Fruit fly (Drosophila melanogaster) whole organism, prepupa: ENCODE data around the gene CG17786.
A peak's percentile ranks its signal among the peaks of the same experiment; 100 is the strongest.

Experiments
- Blimp-1 ChIP-seq: fragments of 200-800 bp; sonication (Bioruptor generic); optimal IDR thresholded peaks from 3 replicates; lab custom pipeline; 2017; ENCODE audit warnings: missing biosample characterization, missing genetic modification characterization, mild to moderate bottlenecking, moderate library complexity, missing genetic modification reagents
- CG11294 ChIP-seq: fragments of 200-800 bp; sonication (Bioruptor generic); IDR thresholded peaks from 2 replicates; pipeline ENCODE4 v1.3.6; 2022; ENCODE audit warnings: missing biosample characterization, missing genetic modification characterization
- CG11902 ChIP-seq: fragments of 200-800 bp; sonication (Bioruptor generic); optimal IDR thresholded peaks from 3 replicates; lab custom pipeline; 2016; ENCODE audit warnings: missing biosample characterization, missing genetic modification characterization
- CG15336 ChIP-seq: fragments of 200-800 bp; sonication (Bioruptor generic); IDR thresholded peaks from 2 replicates; pipeline ENCODE4 v1.3.6; 2022; ENCODE audit warnings: missing biosample characterization, missing genetic modification characterization
- CG1621 ChIP-seq: fragments of 200-800 bp; sonication (Bioruptor generic); optimal IDR thresholded peaks from 3 replicates; lab custom pipeline; 2018; ENCODE audit warnings: missing biosample characterization, mild to moderate bottlenecking, missing genetic modification characterization
- CG16779 ChIP-seq: fragments of 200-800 bp; sonication (Bioruptor generic); optimal IDR thresholded peaks from 3 replicates; lab custom pipeline; 2017; ENCODE audit warnings: missing biosample characterization, mild to moderate bottlenecking, missing genetic modification characterization
- CG3032 ChIP-seq: fragments of 200-800 bp; optimal IDR thresholded peaks from 2 replicates; lab custom pipeline; 2019; ENCODE audit warnings: missing biosample characterization, mild to moderate bottlenecking, missing genetic modification characterization, moderate library complexity
- CG31627 ChIP-seq: fragments of 200-800 bp; sonication (Bioruptor generic); optimal IDR thresholded peaks from 3 replicates; lab custom pipeline; 2016; ENCODE audit warnings: missing biosample characterization, missing genetic modification characterization
- CG32006 ChIP-seq: fragments of 200-800 bp; sonication (Bioruptor generic); optimal IDR thresholded peaks from 3 replicates; lab custom pipeline; 2017; ENCODE audit warnings: missing biosample characterization, mild to moderate bottlenecking, missing genetic modification characterization
- CG34406 ChIP-seq: fragments of 200-800 bp; sonication (Bioruptor generic); optimal IDR thresholded peaks from 3 replicates; lab custom pipeline; 2016; ENCODE audit warnings: missing biosample characterization, missing genetic modification characterization
- CG3919 ChIP-seq: fragments of 200-800 bp; sonication (Bioruptor generic); optimal IDR thresholded peaks from 3 replicates; lab custom pipeline; 2016; ENCODE audit warnings: missing biosample characterization, missing genetic modification characterization
- CG6792 ChIP-seq: fragments of 200-800 bp; sonication (Bioruptor generic); optimal IDR thresholded peaks from 3 replicates; lab custom pipeline; 2016; ENCODE audit warnings: missing biosample characterization, missing genetic modification characterization
- CG6854 ChIP-seq: fragments of 200-800 bp; sonication (Bioruptor generic); optimal IDR thresholded peaks from 2 replicates; lab custom pipeline; 2017; ENCODE audit warnings: missing biosample characterization, mild to moderate bottlenecking, missing genetic modification characterization
- CG8319 ChIP-seq: fragments of 200-800 bp; sonication (Bioruptor generic); optimal IDR thresholded peaks from 3 replicates; lab custom pipeline; 2016; ENCODE audit warnings: missing biosample characterization, missing genetic modification characterization
- CG8632 ChIP-seq: fragments of 200-800 bp; sonication (Bioruptor generic); optimal IDR thresholded peaks from 3 replicates; lab custom pipeline; 2016; ENCODE audit warnings: missing biosample characterization, missing genetic modification characterization
- Eip78C ChIP-seq: fragments of 200-800 bp; sonication (Bioruptor generic); peaks from one replicate; lab custom pipeline; 2016; ENCODE audit warnings: missing biosample characterization, missing genetic modification characterization
- Eip93F ChIP-seq: fragments of 200-800 bp; sonication (Bioruptor generic); optimal IDR thresholded peaks from 2 replicates; lab custom pipeline; 2016; ENCODE audit warnings: missing biosample characterization, mild to moderate bottlenecking, missing genetic modification characterization
- Ets21C ChIP-seq: fragments of 200-800 bp; sonication (Bioruptor generic); optimal IDR thresholded peaks from 3 replicates; lab custom pipeline; 2016; ENCODE audit warnings: missing biosample characterization, missing genetic modification characterization
- Ets96B ChIP-seq: fragments of 200-800 bp; optimal IDR thresholded peaks from 2 replicates; lab custom pipeline; 2019; ENCODE audit warnings: missing biosample characterization, mild to moderate bottlenecking, missing genetic modification characterization, moderate library complexity
- Hr38 ChIP-seq: sonication (Bioruptor generic); optimal IDR thresholded peaks from 2 replicates; lab custom pipeline; 2016; ENCODE audit warnings: missing biosample characterization, missing genetic modification characterization
- Lpt ChIP-seq: fragments of 200-800 bp; sonication (Bioruptor generic); optimal IDR thresholded peaks from 3 replicates; lab custom pipeline; 2016; ENCODE audit warnings: missing biosample characterization, missing genetic modification characterization
- Met ChIP-seq: fragments of 200-800 bp; sonication (Bioruptor generic); optimal IDR thresholded peaks from 3 replicates; lab custom pipeline; 2016; ENCODE audit warnings: missing biosample characterization, missing genetic modification characterization
- OdsH ChIP-seq: fragments of 200-800 bp; sonication (Bioruptor generic); optimal IDR thresholded peaks from 3 replicates; lab custom pipeline; 2016; ENCODE audit warnings: missing biosample characterization, missing genetic modification characterization
- Smox ChIP-seq: fragments of 200-800 bp; sonication (Bioruptor generic); optimal IDR thresholded peaks from 3 replicates; lab custom pipeline; 2016; ENCODE audit warnings: missing biosample characterization, missing genetic modification characterization
- Sox102F ChIP-seq: fragments of 200-800 bp; sonication (Bioruptor generic); optimal IDR thresholded peaks from 2 replicates; lab custom pipeline; 2016; ENCODE audit warnings: missing biosample characterization, mild to moderate bottlenecking, missing genetic modification characterization
- Sox15 ChIP-seq: fragments of 200-800 bp; sonication (Bioruptor generic); optimal IDR thresholded peaks from 3 replicates; lab custom pipeline; 2016; ENCODE audit warnings: missing biosample characterization, missing genetic modification characterization
- achi ChIP-seq: fragments of 200-800 bp; sonication (Bioruptor generic); optimal IDR thresholded peaks from 3 replicates; lab custom pipeline; 2016; ENCODE audit warnings: missing biosample characterization, missing genetic modification characterization
- acj6 ChIP-seq: fragments of 200-800 bp; sonication (Bioruptor generic); optimal IDR thresholded peaks from 3 replicates; lab custom pipeline; 2016; ENCODE audit warnings: missing biosample characterization, missing genetic modification characterization
- cyc ChIP-seq: fragments of 200-800 bp; sonication (Bioruptor generic); optimal IDR thresholded peaks from 3 replicates; lab custom pipeline; 2016; ENCODE audit warnings: missing biosample characterization, missing genetic modification characterization
- dac ChIP-seq: fragments of 200-800 bp; sonication (Bioruptor generic); optimal IDR thresholded peaks from 2 replicates; lab custom pipeline; 2017; ENCODE audit warnings: missing biosample characterization, mild to moderate bottlenecking, missing genetic modification characterization
- dsx ChIP-seq: fragments of 200-800 bp; optimal IDR thresholded peaks from 3 replicates; lab custom pipeline; 2019; ENCODE audit warnings: missing biosample characterization, mild to moderate bottlenecking, missing genetic modification characterization, moderate library complexity; ENCODE audit not compliant: poor library complexity, severe bottlenecking
- eg ChIP-seq: fragments of 200-800 bp; sonication (Bioruptor generic); IDR thresholded peaks from 3 replicates; pipeline ENCODE4 v1.3.6; 2022; ENCODE audit warnings: missing biosample characterization, missing genetic modification characterization
- esn ChIP-seq: fragments of 200-800 bp; sonication (Bioruptor generic); optimal IDR thresholded peaks from 2 replicates; lab custom pipeline; 2016; ENCODE audit warnings: missing biosample characterization, mild to moderate bottlenecking, missing genetic modification characterization, moderate library complexity
- fd59A ChIP-seq: fragments of 200-800 bp; sonication (Bioruptor generic); optimal IDR thresholded peaks from 2 replicates; lab custom pipeline; 2017; ENCODE audit warnings: missing biosample characterization, mild to moderate bottlenecking, missing genetic modification characterization, missing genetic modification reagents
- fd85E ChIP-seq: fragments of 200-800 bp; sonication (Bioruptor generic); optimal IDR thresholded peaks from 3 replicates; lab custom pipeline; 2016; ENCODE audit warnings: missing biosample characterization, missing genetic modification characterization
- fkh ChIP-seq: fragments of 200-800 bp; sonication (Bioruptor generic); optimal IDR thresholded peaks from 3 replicates; lab custom pipeline; 2017; ENCODE audit warnings: missing biosample characterization, mild to moderate bottlenecking, missing genetic modification characterization, moderate library complexity
- lz ChIP-seq: fragments of 200-800 bp; sonication (Bioruptor generic); optimal IDR thresholded peaks from 3 replicates; lab custom pipeline; 2016; ENCODE audit warnings: missing biosample characterization, missing genetic modification characterization
- net ChIP-seq: fragments of 200-800 bp; sonication (Bioruptor generic); optimal IDR thresholded peaks from 3 replicates; lab custom pipeline; 2016; ENCODE audit warnings: missing biosample characterization, missing genetic modification characterization
- pdm3 ChIP-seq: fragments of 200-800 bp; sonication (Bioruptor generic); optimal IDR thresholded peaks from 3 replicates; lab custom pipeline; 2016; ENCODE audit warnings: missing biosample characterization, missing genetic modification characterization
- salr ChIP-seq, 2 experiments: fragments of 200-800 bp; sonication (Bioruptor generic); optimal IDR thresholded peaks; 3 replicates each; lab custom pipeline; 2016 to 2018; ENCODE audit warnings: missing biosample characterization in 2 of 2, missing genetic modification characterization in 2 of 2, mild to moderate bottlenecking in 1 of 2
- ss ChIP-seq, 2 experiments: fragments of 200-800 bp; sonication (Bioruptor generic); optimal IDR thresholded peaks; 2 replicates in 1 of 2; 3 replicates in 1 of 2; lab custom pipeline; 2017 to 2018; ENCODE audit warnings: mild to moderate bottlenecking in 2 of 2, missing biosample characterization in 2 of 2, missing genetic modification characterization in 2 of 2, moderate library complexity in 1 of 2
- svp ChIP-seq: fragments of 200-800 bp; sonication (Bioruptor generic); peaks from one replicate; lab custom pipeline; 2016; ENCODE audit warnings: missing biosample characterization, missing genetic modification characterization
- vri ChIP-seq: fragments of 200-800 bp; sonication (Bioruptor generic); optimal IDR thresholded peaks from 3 replicates; lab custom pipeline; 2016; ENCODE audit warnings: missing biosample characterization, mild to moderate bottlenecking, missing genetic modification characterization

CG17786 gene

dm6 chr3R:24263588-24264413 lies 45.3 kb upstream of the CG17786 start (continued):
- TF ChIP-seq CG15336 (GFP tag; lab: Robert Waterston, UW) (peak; percentile 61; the same call in 1 of the 2 replicates), dsx (GFP tag; lab: Kevin White, UChicago) (no peak), svp (GFP tag; lab: Kevin White, UChicago) (peak; percentile 69), achi (GFP tag; lab: Kevin White, UChicago) (peak; percentile 6), dac (GFP tag; lab: Kevin White, UChicago) (peak; percentile 27), Blimp-1 (GFP tag; lab: Kevin White, UChicago) (no peak), pdm3 (GFP tag; lab: Kevin White, UChicago) (peak; percentile 24), CG8632 (GFP tag; lab: Kevin White, UChicago) (no peak), Hr38 (GFP tag; lab: Kevin White, UChicago) (no peak)

dm6 chr3R:24262923-24263322 lies 44.4 kb upstream of the CG17786 start:
- no peak for TF ChIP-seq fd59A (GFP tag; lab: Kevin White, UChicago)
- no peak for TF ChIP-seq CG31627
- TF ChIP-seq fkh: no peak
- TF ChIP-seq ss (GFP tag; optimal IDR thresholded peaks at IDR 0.05; lab: Kevin White, UChicago): no peak
- no peak for TF ChIP-seq net (GFP tag; lab: Kevin White, UChicago)
- TF ChIP-seq Ets96B: no peak
- TF ChIP-seq vri: peak; percentile 48
- TF ChIP-seq Hr38 (GFP tag; lab: Kevin White, UChicago): no peak
- no peak for TF ChIP-seq fd85E (GFP tag; lab: Kevin White, UChicago)
- no peak for TF ChIP-seq CG34406 (GFP tag; lab: Kevin White, UChicago)
- no peak for TF ChIP-seq Smox (GFP tag; lab: Kevin White, UChicago)
- no peak for TF ChIP-seq Lpt
- TF ChIP-seq Eip93F (GFP tag; lab: Kevin White, UChicago): peak; percentile 33
- no peak for TF ChIP-seq Eip78C (GFP tag; lab: Kevin White, UChicago)
- no peak for TF ChIP-seq Blimp-1 (GFP tag; lab: Kevin White, UChicago)
- TF ChIP-seq Sox15: no peak

- TF ChIP-seq CG1621: peak; percentile 2
- TF ChIP-seq Smox (GFP tag; lab: Kevin White, UChicago): no peak
- no peak for TF ChIP-seq CG8319 (GFP tag; lab: Kevin White, UChicago)
- no peak for TF ChIP-seq Ets21C (GFP tag; lab: Kevin White, UChicago)
- TF ChIP-seq OdsH: peak; percentile 60
- TF ChIP-seq CG6854 (GFP tag; lab: Kevin White, UChicago): no peak
- TF ChIP-seq svp (GFP tag; lab: Kevin White, UChicago): peak; percentile 32
- TF ChIP-seq CG32006 (GFP tag; lab: Kevin White, UChicago): peak; percentile 73
- TF ChIP-seq esn (GFP tag; lab: Kevin White, UChicago): no peak
- peak; percentile 46 for TF ChIP-seq CG3032 (tag; lab: Kevin White, UChicago)
- TF ChIP-seq pdm3 (GFP tag; lab: Kevin White, UChicago): peak; percentile 51
- TF ChIP-seq salr (GFP tag; optimal IDR thresholded peaks at IDR 0.05; lab: Kevin White, UChicago): peak in 1 of 2 experiments; percentile 58
- no peak for TF ChIP-seq dac (GFP tag; lab: Kevin White, UChicago)
- no peak for TF ChIP-seq CG11902 (GFP tag; lab: Kevin White, UChicago)
- peak; percentile 32 for TF ChIP-seq fd59A (GFP tag; lab: Kevin White, UChicago)
- no peak for TF ChIP-seq Sox102F
- no peak for TF ChIP-seq fd85E (GFP tag; lab: Kevin White, UChicago)
- TF ChIP-seq eg (GFP tag; lab: Robert Waterston, UW): peak; percentile 39; the same call in 1 of the 3 replicates
- peak; percentile 62 for TF ChIP-seq achi (GFP tag; lab: Kevin White, UChicago)
- TF ChIP-seq CG16779 (tag; lab: Kevin White, UChicago): peak; percentile 21
- TF ChIP-seq lz (GFP tag; lab: Kevin White, UChicago): no peak
- TF ChIP-seq CG31627: no peak
- TF ChIP-seq CG11294 (GFP tag; lab: Robert Waterston, UW): 0 out of 2 replicates have a peak, but pooled peaks have one; percentile 21
- TF ChIP-seq CG6792 (GFP tag; lab: Kevin White, UChicago): no peak
- no peak for TF ChIP-seq CG8632 (GFP tag; lab: Kevin White, UChicago)
- no peak for TF ChIP-seq Eip93F (GFP tag; lab: Kevin White, UChicago)
- TF ChIP-seq Blimp-1 (GFP tag; lab: Kevin White, UChicago): no peak
- TF ChIP-seq cyc (GFP tag; lab: Kevin White, UChicago): no peak
- peak; percentile 8 for TF ChIP-seq CG34406 (GFP tag; lab: Kevin White, UChicago)
- peak; percentile 67 for TF ChIP-seq CG3919
- TF ChIP-seq acj6 (GFP tag; lab: Kevin White, UChicago): peak; percentile 40
- no peak for TF ChIP-seq Met
Observed at dm6 chr3R:24261380-24262021, 43.0 kb upstream of the CG17786 start.
